Fruit fly (Drosophila melanogaster) whole organism, embryonic: ENCODE results near the gene CG11997.

Experiments
- Aef1 ChIP-seq: fragments of 200-800 bp; sonication (Bioruptor generic); IDR thresholded peaks from 3 replicates; pipeline ENCODE4 v1.3.6; 2022; ENCODE audit warnings: missing biosample characterization, missing genetic modification characterization
- Antp ChIP-seq: fragments of 200-800 bp; sonication (Bioruptor generic); optimal IDR thresholded peaks from 3 replicates; lab custom pipeline; 2016; ENCODE audit warnings: missing biosample characterization, missing genetic modification characterization
- C15 ChIP-seq: fragments of 200-800 bp; sonication (Bioruptor generic); IDR thresholded peaks from 3 replicates; pipeline ENCODE4 v1.3.6; 2022; ENCODE audit warnings: missing biosample characterization, missing genetic modification characterization
- CG10321 ChIP-seq: fragments of 200-800 bp; sonication (Bioruptor generic); IDR thresholded peaks from 2 replicates; pipeline ENCODE4 v1.3.6; 2022; ENCODE audit warnings: missing biosample characterization, missing genetic modification characterization
- CG11504 ChIP-seq: fragments of 200-800 bp; sonication (Bioruptor generic); optimal IDR thresholded peaks from 3 replicates; lab custom pipeline; 2019; ENCODE audit warnings: missing biosample characterization, mild to moderate bottlenecking, missing genetic modification characterization, moderate library complexity
- CG11723 ChIP-seq: fragments of 200-800 bp; sonication (Bioruptor generic); optimal IDR thresholded peaks from 2 replicates; lab custom pipeline; 2017; ENCODE audit warnings: missing biosample characterization, mild to moderate bottlenecking, missing genetic modification characterization
- CG12155 ChIP-seq: fragments of 200-800 bp; sonication (Bioruptor generic); optimal IDR thresholded peaks from 3 replicates; lab custom pipeline; 2016; ENCODE audit warnings: missing biosample characterization, missing genetic modification characterization
- CG13296 ChIP-seq: fragments of 200-800 bp; sonication (Bioruptor generic); optimal IDR thresholded peaks from 3 replicates; lab custom pipeline; 2018; ENCODE audit warnings: missing biosample characterization, mild to moderate bottlenecking, missing genetic modification characterization
- CG14965 ChIP-seq: fragments of 200-800 bp; sonication (Bioruptor generic); optimal IDR thresholded peaks from 2 replicates; lab custom pipeline; 2016; ENCODE audit warnings: missing biosample characterization, missing genetic modification characterization, borderline replicate concordance
- CG1647 ChIP-seq: fragments of 200-800 bp; sonication (Bioruptor generic); optimal IDR thresholded peaks from 3 replicates; lab custom pipeline; 2016; ENCODE audit warnings: missing biosample characterization, missing genetic modification characterization
- CG17361 ChIP-seq: fragments of 200-800 bp; sonication (Bioruptor generic); IDR thresholded peaks from 3 replicates; pipeline ENCODE4 v1.3.6; 2022; ENCODE audit warnings: missing biosample characterization, missing genetic modification characterization
- CG18011 ChIP-seq: fragments of 200-800 bp; sonication (Bioruptor generic); optimal IDR thresholded peaks from 2 replicates; lab custom pipeline; 2017; ENCODE audit warnings: missing biosample characterization, missing genetic modification characterization, mild to moderate bottlenecking, moderate library complexity, missing genotype
- CG30403 ChIP-seq: fragments of 200-800 bp; sonication (Bioruptor generic); optimal IDR thresholded peaks from 3 replicates; lab custom pipeline; 2016; ENCODE audit warnings: missing biosample characterization, missing genetic modification characterization
- CG3163 ChIP-seq: fragments of 200-800 bp; sonication (Bioruptor generic); optimal IDR thresholded peaks from 3 replicates; lab custom pipeline; 2016; ENCODE audit warnings: missing biosample characterization, missing genetic modification characterization
- CG32772 ChIP-seq: fragments of 200-800 bp; sonication (Bioruptor generic); IDR thresholded peaks from 2 replicates; pipeline ENCODE4 v1.3.6; 2022; ENCODE audit warnings: missing biosample characterization, missing genetic modification characterization
- CG3281 ChIP-seq: fragments of 200-800 bp; sonication (Bioruptor generic); optimal IDR thresholded peaks from 3 replicates; lab custom pipeline; 2017; ENCODE audit warnings: missing biosample characterization, mild to moderate bottlenecking, missing genetic modification characterization
- CG4854 ChIP-seq: fragments of 200-800 bp; sonication (Bioruptor generic); optimal IDR thresholded peaks from 2 replicates; lab custom pipeline; 2016; ENCODE audit warnings: missing biosample characterization, missing genetic modification characterization, inconsistent platforms
- Camta ChIP-seq: fragments of 200-800 bp; sonication (Bioruptor generic); optimal IDR thresholded peaks from 2 replicates; lab custom pipeline; 2016; ENCODE audit warnings: missing biosample characterization, missing genetic modification characterization
- Dek ChIP-seq: fragments of 200-800 bp; sonication (Bioruptor generic); optimal IDR thresholded peaks from 3 replicates; lab custom pipeline; 2019; ENCODE audit warnings: missing biosample characterization, mild to moderate bottlenecking, missing genetic modification characterization, moderate library complexity
- Dfd ChIP-seq, 2 experiments: fragments of >200 bp; optimal IDR thresholded peaks; 2 replicates each; lab custom pipeline; 2017; ENCODE audit warnings: missing biosample characterization in 2 of 2, missing genetic modification characterization in 2 of 2
- Dip3 ChIP-seq: fragments of 200-800 bp; sonication (Bioruptor generic); optimal IDR thresholded peaks from 3 replicates; lab custom pipeline; 2016; ENCODE audit warnings: missing biosample characterization, missing genetic modification characterization
- Dp ChIP-seq: fragments of 200-800 bp; sonication (Bioruptor generic); optimal IDR thresholded peaks from 2 replicates; lab custom pipeline; 2018; ENCODE audit warnings: missing biosample characterization, mild to moderate bottlenecking, missing genetic modification characterization, moderate library complexity
- Oaz ChIP-seq: fragments of 200-800 bp; sonication (Bioruptor generic); IDR thresholded peaks from 2 replicates; pipeline ENCODE4 v1.3.6; 2022; ENCODE audit warnings: missing biosample characterization, missing genetic modification characterization
- Poxn ChIP-seq: fragments of 200-800 bp; sonication (Bioruptor generic); IDR thresholded peaks from 2 replicates; pipeline ENCODE4 v1.3.6; 2022; ENCODE audit warnings: missing biosample characterization, missing genetic modification characterization
- Rfx ChIP-seq: fragments of 200-800 bp; sonication (Bioruptor generic); IDR thresholded peaks from 2 replicates; pipeline ENCODE4 v1.3.6; 2022; ENCODE audit warnings: missing biosample characterization, missing genetic modification characterization
- Six4 ChIP-seq: fragments of 200-800 bp; sonication (Bioruptor generic); optimal IDR thresholded peaks from 2 replicates; lab custom pipeline; 2016; ENCODE audit warnings: missing biosample characterization, missing genetic modification characterization
- Sox102F ChIP-seq: fragments of 200-800 bp; sonication (Bioruptor generic); optimal IDR thresholded peaks from 2 replicates; lab custom pipeline; 2018; ENCODE audit warnings: missing biosample characterization, mild to moderate bottlenecking, missing genetic modification characterization, moderate library complexity
- ab ChIP-seq: fragments of 200-800 bp; sonication (Bioruptor generic); optimal IDR thresholded peaks from 2 replicates; lab custom pipeline; 2016; ENCODE audit warnings: missing biosample characterization, missing genetic modification characterization
- ap ChIP-seq: fragments of 200-800 bp; sonication (Bioruptor generic); IDR thresholded peaks from 2 replicates; pipeline ENCODE4 v1.3.6; 2022; ENCODE audit warnings: missing biosample characterization, missing genetic modification characterization
- bigmax ChIP-seq: fragments of 200-800 bp; sonication (Bioruptor generic); optimal IDR thresholded peaks from 2 replicates; lab custom pipeline; 2018; ENCODE audit warnings: missing biosample characterization, mild to moderate bottlenecking, missing genetic modification characterization
- cas ChIP-seq: fragments of 200-800 bp; sonication (Bioruptor generic); IDR thresholded peaks from 2 replicates; pipeline ENCODE4 v1.3.6; 2022; ENCODE audit warnings: missing biosample characterization, missing genetic modification characterization
- cg ChIP-seq: fragments of 200-800 bp; sonication (Bioruptor generic); optimal IDR thresholded peaks from 3 replicates; lab custom pipeline; 2019; ENCODE audit warnings: missing biosample characterization, mild to moderate bottlenecking, missing genetic modification characterization, moderate library complexity
- crc ChIP-seq: fragments of 200-800 bp; sonication (Bioruptor generic); optimal IDR thresholded peaks from 2 replicates; lab custom pipeline; 2016; ENCODE audit warnings: missing biosample characterization, missing genetic modification characterization
- cwo ChIP-seq: fragments of 200-800 bp; sonication (Bioruptor generic); optimal IDR thresholded peaks from 3 replicates; lab custom pipeline; 2017; ENCODE audit warnings: missing biosample characterization, missing genetic modification characterization, mild to moderate bottlenecking, moderate library complexity, missing genetic modification reagents
- en ChIP-seq: fragments of 200-800 bp; sonication (Bioruptor generic); optimal IDR thresholded peaks from 2 replicates; lab custom pipeline; 2016; ENCODE audit warnings: missing biosample characterization, missing genetic modification characterization
- kah ChIP-seq: fragments of 200-800 bp; sonication (Bioruptor generic); optimal IDR thresholded peaks from 2 replicates; lab custom pipeline; 2018; ENCODE audit warnings: missing biosample characterization, mild to moderate bottlenecking, missing genetic modification characterization
- lov ChIP-seq, 2 experiments: fragments of 200-800 bp in 1 of 2; fragments of >200 bp in 1 of 2; sonication (Bioruptor generic) in 1 of 2; IDR thresholded peaks in 1 of 2; optimal IDR thresholded peaks in 1 of 2; 2 replicates in 1 of 2; 3 replicates in 1 of 2; pipeline versions ENCODE4 v1.3.6 to Lab custom; 2017 to 2022; ENCODE audit warnings: missing biosample characterization in 1 of 2, missing genetic modification characterization in 1 of 2
- mld ChIP-seq: fragments of 200-800 bp; sonication (Bioruptor generic); IDR thresholded peaks from 3 replicates; pipeline ENCODE4 v1.3.6; 2022; ENCODE audit warnings: missing biosample characterization, missing genetic modification characterization; ENCODE audit not compliant: partially characterized antibody
- onecut ChIP-seq: fragments of 200-800 bp; sonication (Bioruptor generic); IDR thresholded peaks from 2 replicates; pipeline ENCODE4 v1.3.6; 2022; ENCODE audit warnings: missing biosample characterization, missing genetic modification characterization
- pan ChIP-seq, 4 experiments: fragments of >200 bp in 3 of 4; fragments of 200-800 bp in 1 of 4; sonication (Bioruptor generic) in 1 of 4; optimal IDR thresholded peaks in 3 of 4; IDR thresholded peaks in 1 of 4; 2 replicates each; pipeline versions ENCODE4 v1.3.6 to Lab custom; 2017 to 2022; ENCODE audit warnings: missing biosample characterization in 2 of 4, missing genetic modification characterization in 2 of 4, mixed read lengths in 1 of 4
- scrt ChIP-seq: fragments of 200-800 bp; sonication (Bioruptor generic); optimal IDR thresholded peaks from 2 replicates; lab custom pipeline; 2018; ENCODE audit warnings: missing biosample characterization, mild to moderate bottlenecking, missing genetic modification characterization, moderate library complexity
- sens-2 ChIP-seq: fragments of 200-800 bp; sonication (Bioruptor generic); IDR thresholded peaks from 2 replicates; pipeline ENCODE4 v1.3.6; 2022; ENCODE audit warnings: missing biosample characterization, missing genetic modification characterization
- sna ChIP-seq: fragments of 200-800 bp; sonication (Bioruptor generic); IDR thresholded peaks from 2 replicates; pipeline ENCODE4 v1.3.6; 2022; ENCODE audit warnings: missing biosample characterization, missing genetic modification characterization; ENCODE audit not compliant: partially characterized antibody
- stc ChIP-seq: fragments of 200-800 bp; sonication (Bioruptor generic); IDR thresholded peaks from 2 replicates; pipeline ENCODE4 v1.3.6; 2022; ENCODE audit warnings: missing biosample characterization, missing genetic modification characterization
- trh ChIP-seq: fragments of 200-800 bp; sonication (Bioruptor generic); optimal IDR thresholded peaks from 2 replicates; lab custom pipeline; 2016; ENCODE audit warnings: missing biosample characterization, missing genetic modification characterization
- unpg ChIP-seq: fragments of 200-800 bp; sonication (Bioruptor generic); optimal IDR thresholded peaks from 3 replicates; lab custom pipeline; 2018; ENCODE audit warnings: missing biosample characterization, mild to moderate bottlenecking, missing genetic modification characterization, moderate library complexity
- usp ChIP-seq: fragments of >200 bp; optimal IDR thresholded peaks from 2 replicates; lab custom pipeline; 2017; ENCODE audit warnings: missing biosample characterization, missing genetic modification characterization
- yki ChIP-seq: fragments of >200 bp; optimal IDR thresholded peaks from 3 replicates; lab custom pipeline; 2018
- zen ChIP-seq: fragments of 200-800 bp; sonication (Bioruptor generic); optimal IDR thresholded peaks from 3 replicates; lab custom pipeline; 2018; ENCODE audit warnings: missing biosample characterization, mild to moderate bottlenecking, missing genetic modification characterization, moderate library complexity

Gene CG11997

DNA sequence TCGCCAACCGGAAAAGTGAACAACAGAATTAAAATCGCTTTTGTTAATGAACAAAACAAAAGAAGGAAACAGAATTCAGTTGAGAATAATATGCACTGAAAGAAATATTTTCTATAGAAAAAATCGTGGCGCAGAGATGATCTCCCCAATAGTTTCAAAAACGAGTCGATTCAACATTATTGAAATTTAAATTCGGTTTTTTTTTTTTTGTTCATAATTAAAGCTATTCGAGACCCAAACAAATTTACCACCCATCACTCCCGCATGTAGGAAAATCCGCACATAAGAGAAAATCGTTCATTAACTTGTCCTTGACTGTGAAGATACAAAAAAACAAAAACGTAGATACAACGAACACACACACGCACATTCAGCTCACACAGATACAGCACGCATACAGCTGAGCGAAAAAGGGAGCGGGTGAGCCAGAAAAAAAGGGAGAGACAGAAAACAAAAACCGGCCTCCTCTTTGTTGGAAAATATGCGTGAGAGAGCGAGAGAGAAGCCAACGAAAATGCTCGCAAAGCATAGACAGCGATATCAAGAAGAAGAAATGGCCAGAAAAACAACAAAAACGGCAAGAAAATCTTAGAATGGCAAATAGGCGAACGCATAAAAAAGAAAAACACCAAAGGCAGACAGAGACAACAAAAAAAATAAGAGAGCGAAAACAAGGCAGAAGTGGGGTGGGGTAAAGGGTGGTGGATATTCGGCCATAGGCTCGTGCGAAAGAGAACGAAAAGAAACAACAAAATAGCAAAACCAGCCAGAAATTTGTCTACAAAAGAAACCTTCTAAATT is 42.9 kb downstream of the CG11997 start (continued):
- TF ChIP-seq cwo (GFP tag; lab: Kevin White, UChicago) (peak; percentile 47), sna (GFP tag; lab: Robert Waterston, UW) (no peak), C15 (GFP tag; lab: Robert Waterston, UW) (no peak), Dek (no peak), Dfd (GFP tag; optimal IDR thresholded peaks at IDR 0.05; lab: Kevin White, UChicago) (no peak), Antp (GFP tag; lab: Kevin White, UChicago) (no peak), Oaz (GFP tag; lab: Robert Waterston, UW) (no peak), mld (no peak), CG17361 (GFP tag; lab: Robert Waterston, UW) (0 out of 3 replicates have a peak, but pooled peaks have one; percentile 30), crc (GFP tag; lab: Kevin White, UChicago) (peak; percentile 21), Six4 (GFP tag; lab: Kevin White, UChicago) (no peak), CG32772 (GFP tag; lab: Robert Waterston, UW) (no peak; the same call in 1 of the 2 replicates), pan (optimal IDR thresholded peaks at IDR 0.05; lab: Kevin White, UChicago) (no peak), pan (GFP tag; optimal IDR thresholded peaks at IDR 0.05 in 1 of 2, IDR thresholded peaks at IDR 0.05 in 1 of 2) (peak in 1 of 2 experiments; percentile 32), ap (GFP tag; lab: Robert Waterston, UW) (no peak), CG10321 (no peak), Dip3 (GFP tag; lab: Kevin White, UChicago) (peak; percentile 11), ab (no peak), CG3281 (GFP tag; lab: Kevin White, UChicago) (peak; percentile 50), zen (no peak), Dp (GFP tag; lab: Kevin White, UChicago) (no peak), Aef1 (GFP tag; lab: Robert Waterston, UW) (peak; percentile 31; the same call in 1 of the 3 replicates), CG14965 (GFP tag; lab: Kevin White, UChicago) (no peak), unpg (GFP tag; lab: Kevin White, UChicago) (peak; percentile 36), kah (GFP tag; lab: Kevin White, UChicago) (no peak), bigmax (GFP tag; lab: Kevin White, UChicago) (peak; percentile 24), Rfx (GFP tag; lab: Robert Waterston, UW) (peak; percentile 83), CG11504 (tag; lab: Kevin White, UChicago) (peak; percentile 42), CG13296 (GFP tag; lab: Kevin White, UChicago) (no peak), usp (GFP tag; lab: Kevin White, UChicago) (no peak), CG4854 (GFP tag; lab: Kevin White, UChicago) (no peak), scrt (GFP tag; lab: Kevin White, UChicago) (peak; percentile 36), CG1647 (no peak), sens-2 (GFP tag; lab: Robert Waterston, UW) (no peak), cg (GFP tag; lab: Kevin White, UChicago) (peak; percentile 89), trh (GFP tag; lab: Kevin White, UChicago) (no peak), CG18011 (GFP tag; lab: Kevin White, UChicago) (no peak), CG30403 (GFP tag; lab: Kevin White, UChicago) (peak; percentile 43), cas (GFP tag; lab: Robert Waterston, UW) (no peak), Camta (GFP tag; lab: Kevin White, UChicago) (peak; percentile 49), Poxn (GFP tag; lab: Robert Waterston, UW) (no peak), onecut (GFP tag; lab: Robert Waterston, UW) (no peak), CG11723 (GFP tag; lab: Kevin White, UChicago) (no peak), yki (lab: Kevin White, UChicago) (no peak), en (GFP tag; lab: Kevin White, UChicago) (peak; percentile 10), CG12155 (GFP tag; lab: Kevin White, UChicago) (peak; percentile 19), Sox102F (GFP tag; lab: Kevin White, UChicago) (peak; percentile 31), CG3163 (GFP tag; lab: Kevin White, UChicago) (peak; percentile 87), stc (GFP tag; lab: Robert Waterston, UW) (peak; percentile 36; the same call in 1 of the 2 replicates), lov (optimal IDR thresholded peaks at IDR 0.05; lab: Kevin White, UChicago) (no peak), lov (GFP tag; IDR thresholded peaks at IDR 0.05; lab: Robert Waterston, UW) (no peak)
